Worm (Caenorhabditis elegans): Measurements from ENCODE around the gene hsp-90.

DNA sequence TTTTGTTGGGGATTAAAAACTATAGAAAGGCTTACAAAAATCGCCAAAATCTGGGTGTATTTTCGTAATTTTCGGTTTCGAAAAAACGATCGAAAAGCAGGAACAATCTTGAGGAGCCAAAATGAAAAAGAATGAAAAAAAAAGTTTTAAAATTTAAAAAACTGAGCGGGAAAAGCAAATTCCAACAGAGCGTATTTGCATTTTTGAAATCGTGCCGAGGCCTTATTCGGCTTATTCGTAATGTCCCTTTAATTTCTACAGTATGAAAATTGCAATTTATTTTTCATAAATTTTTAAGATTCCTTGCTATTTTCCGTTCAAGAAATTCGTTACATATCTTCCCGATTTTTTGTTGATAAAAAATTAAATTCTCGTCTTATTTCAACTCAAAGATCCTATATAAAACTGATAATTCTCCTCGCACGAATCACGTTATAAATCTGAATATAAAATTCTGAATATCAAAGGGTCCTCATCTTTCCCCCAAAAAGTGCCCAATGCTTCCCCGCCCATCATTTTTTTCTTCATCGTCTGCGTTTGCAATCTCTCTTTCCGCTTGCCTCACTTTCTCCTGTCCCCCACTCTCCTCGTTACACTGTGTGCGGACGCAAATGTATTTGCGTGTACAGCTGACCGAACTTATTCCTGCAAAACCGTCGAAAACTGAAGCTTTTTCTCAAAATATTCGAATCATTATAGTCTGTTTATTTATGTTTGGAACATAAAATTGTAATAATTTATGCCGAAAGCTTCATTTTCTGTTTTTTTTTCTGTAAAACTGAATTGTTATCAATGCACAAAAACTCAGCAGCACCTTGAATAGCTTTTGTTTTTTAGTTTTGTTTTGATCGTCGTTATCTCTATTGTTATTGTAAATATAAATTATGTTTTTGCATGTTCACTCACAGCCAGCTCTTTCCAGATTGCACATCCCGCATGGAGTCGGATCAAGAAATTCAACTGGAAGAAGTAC lies 38.6 kb upstream of the hsp-90 start, which contains the start of the genes rfc-1 and pmp-3:
- no peak for TF ChIP-seq ztf-11 (tag; optimal IDR thresholded peaks at IDR 0.05)
- peak; percentile 0 for TF ChIP-seq hlh-1 (tag; optimal IDR thresholded peaks at IDR 0.05)

Measured in whole organism, mixed stage, embryonic.